ENCODE assay signal across 2 worm cellular contexts in genomic region chrII:15244870-15245269, ce11.
TF ChIP-seq lines count a peak whose summit lies in the region.

No protein-coding gene starts in this region.

TF ChIP-seq in whole organism, L4 larva, 104 proteins besides CTCF, POLR2A, EP300 and RAD21:
- no peak for TF ChIP-seq nhr-6 (tag; optimal IDR thresholded peaks at IDR 0.05; lab: Kevin White, UChicago)
- 0 out of 2 replicates have a peak, but pooled peaks have one; percentile 33 for TF ChIP-seq zfp-3 (GFP tag; conservative IDR thresholded peaks at IDR 0.05; lab: Robert Waterston, UW)
- peak; percentile 55; the same call in 1 of the 2 replicates for TF ChIP-seq nhr-42 (GFP tag; IDR thresholded peaks at IDR 0.05; lab: Robert Waterston, UW)

TF ChIP-seq in whole organism, young adult, 124 proteins besides CTCF, POLR2A, EP300 and RAD21:
- TF ChIP-seq let-526 (GFP tag; IDR thresholded peaks at IDR 0.05; lab: Robert Waterston, UW) (no peak), zim-3 (tag; optimal IDR thresholded peaks at IDR 0.05; lab: Kevin White, UChicago) (no peak), madf-6 (GFP tag; IDR thresholded peaks at IDR 0.05; lab: Robert Waterston, UW) (peak; percentile 31; the same call in 1 of the 2 replicates), efl-1 (GFP tag; optimal IDR thresholded peaks at IDR 0.05; lab: Kevin White, UChicago) (no peak), egrh-3 (GFP tag; IDR thresholded peaks at IDR 0.05; lab: Robert Waterston, UW) (no peak), D2030.7 (GFP tag; IDR thresholded peaks at IDR 0.05; lab: Robert Waterston, UW) (peak; percentile 18; the same call in 1 of the 2 replicates), cebp-1 (GFP tag; IDR thresholded peaks at IDR 0.05; lab: Robert Waterston, UW) (no peak), cebp-1 (tag; optimal IDR thresholded peaks at IDR 0.05; lab: Kevin White, UChicago) (no peak), Y79H2A.3 (GFP tag; conservative IDR thresholded peaks at IDR 0.05; lab: Robert Waterston, UW) (no peak)
